Worm (Caenorhabditis elegans): ENCODE data around the gene C05D12.4.

DNA sequence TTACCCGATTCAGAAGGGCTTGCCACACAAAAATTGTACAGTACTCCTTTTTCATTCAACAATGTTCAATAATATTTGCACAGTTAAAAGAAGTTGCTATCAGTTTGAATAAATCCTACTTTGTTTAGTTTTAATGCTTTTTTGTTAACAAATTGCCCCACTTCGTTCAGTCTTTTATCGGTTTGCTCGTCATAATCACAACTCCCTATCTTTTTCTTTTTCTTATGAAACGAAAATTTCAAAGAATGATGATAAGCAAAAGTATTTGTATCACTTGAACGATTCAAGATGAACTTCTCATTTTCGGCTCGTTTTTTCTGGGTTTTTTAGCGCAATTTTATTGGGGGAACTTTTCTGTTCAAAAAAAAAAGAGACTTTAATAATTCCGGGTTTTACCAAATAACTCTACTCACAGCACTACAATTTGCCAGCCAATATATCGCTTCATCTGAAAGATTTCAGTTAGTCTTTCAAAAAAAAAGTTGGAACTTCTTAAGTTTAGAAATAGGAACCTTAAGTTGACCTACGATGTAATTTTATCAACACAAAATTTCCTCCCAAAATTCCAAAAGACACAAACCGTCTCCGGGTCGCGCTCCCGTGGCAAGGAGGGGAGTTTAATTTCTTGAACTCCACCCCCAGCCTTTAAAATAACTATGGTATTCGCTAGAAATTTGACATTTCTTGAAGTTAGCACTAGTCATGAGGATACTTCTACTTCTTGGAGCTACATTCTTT is 6.9 kb upstream of the C05D12.4 start, which contains the start of gene C05D12.3:
- TF ChIP-seq lin-35 (GFP tag; optimal IDR thresholded peaks at IDR 0.05) (no peak), lin-26 (GFP tag; IDR thresholded peaks at IDR 0.05) (no peak), let-607 (tag; optimal IDR thresholded peaks at IDR 0.05) (no peak), dpl-1 (GFP tag; optimal IDR thresholded peaks at IDR 0.05) (no peak), ama-1 (optimal IDR thresholded peaks at IDR 0.05) (no peak), ama-1 (GFP tag; optimal IDR thresholded peaks at IDR 0.05) (no peak), unc-62 (GFP tag; optimal IDR thresholded peaks at IDR 0.05) (no peak), nfyb-1 (GFP tag; IDR thresholded peaks at IDR 0.05) (no peak)

Measured in whole organism, young adult.